Worm (Caenorhabditis elegans): Measurements from ENCODE around the gene T01B7.9.

- TF ChIP-seq med-1 (GFP tag; optimal IDR thresholded peaks at IDR 0.05; ENCODE audit: insufficient read depth) (no peak), flt-1 (GFP tag; IDR thresholded peaks at IDR 0.05) (no peak), ztf-29 (GFP tag; IDR thresholded peaks at IDR 0.05) (no peak), tab-1 (GFP tag; IDR thresholded peaks at IDR 0.05) (no peak), klf-2 (GFP tag; conservative IDR thresholded peaks at IDR 0.05) (no peak)
Observed at ce11 chrII:8738955-8739354, 12.4 kb upstream of the T01B7.9 start.

Measured in whole organism, midembryonic.